Worm (Caenorhabditis elegans): ENCODE results near the gene olrn-1.

- TF ChIP-seq nhr-2 (tag; optimal IDR thresholded peaks at IDR 0.05) (no peak), nhr-237 (tag; optimal IDR thresholded peaks at IDR 0.05) (no peak), sem-2 (GFP tag; optimal IDR thresholded peaks at IDR 0.05) (no peak), mab-5 (tag; optimal IDR thresholded peaks at IDR 0.05) (no peak), pha-4 (tag; optimal IDR thresholded peaks at IDR 0.05) (no peak), blmp-1 (tag; optimal IDR thresholded peaks at IDR 0.05) (no peak), drap-1 (GFP tag; optimal IDR thresholded peaks at IDR 0.05) (no peak), snpc-4 (tag; optimal IDR thresholded peaks at IDR 0.05) (no peak), nhr-76 (tag; optimal IDR thresholded peaks at IDR 0.05) (no peak), elt-1 (tag; optimal IDR thresholded peaks at IDR 0.05; ENCODE audit: borderline replicate concordance, insufficient read depth) (no peak), nhr-28 (tag; optimal IDR thresholded peaks at IDR 0.05) (no peak), ztf-11 (tag; optimal IDR thresholded peaks at IDR 0.05) (no peak)
Observed at ce11 chrX:15537362-15537761, at the start of gene olrn-1, which contains the start of gene C02C6.14.

All from whole organism, mixed stage, embryonic.